Fruit fly (Drosophila melanogaster): Measurements from ENCODE around the gene CG5111.

CG5111 gene

dm6 chr3R:25490778-25491664 lies 15.1 kb upstream of the CG5111 start, which contains the start of the genes Gnpat and CG5112 (continued):
- TF ChIP-seq Fer1 (GFP tag; optimal IDR thresholded peaks at IDR 0.05) (peak; percentile 28), Sry-β (GFP tag; optimal IDR thresholded peaks at IDR 0.05) (peak; percentile 15), hbn (GFP tag; IDR thresholded peaks at IDR 0.05; ENCODE audit: partially characterized antibody) (peak; percentile 28; the same call in 1 of the 2 replicates), tap (tag; optimal IDR thresholded peaks at IDR 0.05) (no peak), CG6272 (GFP tag; IDR thresholded peaks at IDR 0.05) (peak; percentile 70), stwl (tag; optimal IDR thresholded peaks at IDR 0.05) (peak; percentile 80), CG13624 (GFP tag; optimal IDR thresholded peaks at IDR 0.05) (peak; percentile 35), CoRest (tag; optimal IDR thresholded peaks at IDR 0.05) (peak; percentile 68), CG9797 (GFP tag; optimal IDR thresholded peaks at IDR 0.05) (peak; percentile 1), CG3281 (GFP tag; optimal IDR thresholded peaks at IDR 0.05) (peak; percentile 23), CG11696 (GFP tag; IDR thresholded peaks at IDR 0.05) (no peak), dati (GFP tag; IDR thresholded peaks at IDR 0.05) (no peak), gcm (GFP tag; optimal IDR thresholded peaks at IDR 0.05) (peak; percentile 48), ase (GFP tag; IDR thresholded peaks at IDR 0.05) (peak; percentile 78; the same call in 2 of the 3 replicates), btn (GFP tag; optimal IDR thresholded peaks at IDR 0.05) (no peak), CG2202 (tag; optimal IDR thresholded peaks at IDR 0.05) (no peak), ems (GFP tag; optimal IDR thresholded peaks at IDR 0.05) (peak; percentile 67), CG6813 (GFP tag; optimal IDR thresholded peaks at IDR 0.05) (peak; percentile 55), h (optimal IDR thresholded peaks at IDR 0.05) (no peak), CG34376 (GFP tag; optimal IDR thresholded peaks at IDR 0.05) (peak; percentile 10), zf30C (GFP tag; optimal IDR thresholded peaks at IDR 0.05) (no peak), lilli (GFP tag; optimal IDR thresholded peaks at IDR 0.05) (peak; percentile 62), CG31365 (tag; optimal IDR thresholded peaks at IDR 0.05) (no peak), Doc3 (GFP tag; IDR thresholded peaks at IDR 0.05; ENCODE audit: partially characterized antibody) (peak; percentile 56; the same call in 2 of the 3 replicates), z (GFP tag; IDR thresholded peaks at IDR 0.05) (no peak), CG17802 (tag; optimal IDR thresholded peaks at IDR 0.05) (peak; percentile 72), HLHmδ (GFP tag; optimal IDR thresholded peaks at IDR 0.05) (peak; percentile 78), CG8359 (GFP tag; optimal IDR thresholded peaks at IDR 0.05; ENCODE audit: borderline replicate concordance) (no peak), CG2116 (GFP tag; optimal IDR thresholded peaks at IDR 0.05) (peak; percentile 60), luna (GFP tag; optimal IDR thresholded peaks at IDR 0.05) (no peak), CG4424 (GFP tag; optimal IDR thresholded peaks at IDR 0.05) (peak; percentile 35), da (GFP tag; optimal IDR thresholded peaks at IDR 0.05) (peak; percentile 82), bigmax (GFP tag; optimal IDR thresholded peaks at IDR 0.05) (no peak), crol (GFP tag; IDR thresholded peaks at IDR 0.05) (no peak), caup (GFP tag; optimal IDR thresholded peaks at IDR 0.05; ENCODE audit: severe bottlenecking) (peak; percentile 64), Bteb2 (GFP tag; optimal IDR thresholded peaks at IDR 0.05) (peak; percentile 42), B-H1 (GFP tag; IDR thresholded peaks at IDR 0.05) (no peak), CG1529 (GFP tag; optimal IDR thresholded peaks at IDR 0.05) (no peak), CG43689 (GFP tag; IDR thresholded peaks at IDR 0.05) (peak; percentile 42; the same call in 1 of the 2 replicates), CG5953 (GFP tag; IDR thresholded peaks at IDR 0.05) (peak; percentile 64), insv (GFP tag; optimal IDR thresholded peaks at IDR 0.05) (peak in 1 of 2 experiments; percentile 22), Sin3A (optimal IDR thresholded peaks at IDR 0.05) (no peak), dimm (GFP tag; IDR thresholded peaks at IDR 0.05) (peak; percentile 33; the same call in 1 of the 2 replicates), pum (GFP tag; optimal IDR thresholded peaks at IDR 0.05) (no peak), CTCF (GFP tag; optimal IDR thresholded peaks at IDR 0.05) (no peak), CG10431 (GFP tag; optimal IDR thresholded peaks at IDR 0.05) (peak; percentile 19), her (GFP tag; optimal IDR thresholded peaks at IDR 0.05) (peak; percentile 76), CG15514 (GFP tag; optimal IDR thresholded peaks at IDR 0.05) (peak; percentile 76), BtbVII (GFP tag; optimal IDR thresholded peaks at IDR 0.05) (no peak), Drgx (GFP tag; IDR thresholded peaks at IDR 0.05) (no peak; the same call in 1 of the 2 replicates)

Measured in whole organism, embryonic.